Worm (Caenorhabditis elegans): ENCODE measurements around the gene T06C12.11.
"Not testable (repeated sequence)": the region's sequence is repeated elsewhere in the genome, so short reads cannot be mapped to it uniquely, and the experiment has no call there.

The T06C12.11 gene

ce11 chrV:15928325-15928724, 35.5 kb downstream of the T06C12.11 start, which contains the start of gene pzf-1:
pzf-1 (minus strand) TSS chrV:15928425.
- TF ChIP-seq ceh-19 (GFP tag; optimal IDR thresholded peaks at IDR 0.05) (no peak), F13H6.1 (tag; optimal IDR thresholded peaks at IDR 0.05) (no peak), unc-42 (tag; optimal IDR thresholded peaks at IDR 0.05) (no peak), hlh-8 (tag; optimal IDR thresholded peaks at IDR 0.05) (no peak), nfya-1 (tag; optimal IDR thresholded peaks at IDR 0.05) (no peak), C38D4.7 (GFP tag; optimal IDR thresholded peaks at IDR 0.05) (no peak), fkh-6 (tag; optimal IDR thresholded peaks at IDR 0.05) (no peak)

DNA sequence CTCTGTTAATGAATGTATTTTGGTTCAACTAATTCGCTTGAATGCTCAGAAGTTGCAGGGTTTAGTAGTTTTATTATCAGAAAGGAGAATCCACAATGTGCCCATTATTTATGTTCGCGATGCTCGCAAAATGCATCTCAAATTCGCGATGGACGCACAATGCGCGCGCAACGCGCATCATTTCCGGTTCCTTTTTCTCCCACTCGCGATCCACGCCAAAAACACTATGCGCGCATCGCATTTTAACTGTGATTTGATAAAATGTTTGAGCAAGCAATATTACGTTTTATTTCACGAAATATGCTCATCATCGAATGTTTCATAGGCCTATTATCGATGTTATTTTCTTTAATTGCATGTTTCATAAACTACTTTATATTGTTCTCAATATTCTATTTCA, 37.1 kb downstream of the T06C12.11 start, which contains the start of gene srbc-77:
TSS of gene srbc-77 (plus strand) at position 301 of the 400 bp plus-strand sequence.
- not testable (repeated sequence) for TF ChIP-seq Y22D7AL.16, zip-5, ahr-1 (tag; optimal IDR thresholded peaks at IDR 0.05)

- TF ChIP-seq ceh-34 (tag; optimal IDR thresholded peaks at IDR 0.05) (no peak), npax-4 (tag; optimal IDR thresholded peaks at IDR 0.05) (no peak), fax-1 (tag; optimal IDR thresholded peaks at IDR 0.05) (no peak), ceh-18 (tag; optimal IDR thresholded peaks at IDR 0.05) (no peak), hlh-6 (tag; optimal IDR thresholded peaks at IDR 0.05) (no peak), tbx-2 (tag; optimal IDR thresholded peaks at IDR 0.05) (no peak), sox-4 (tag; optimal IDR thresholded peaks at IDR 0.05) (no peak), ceh-45 (GFP tag; IDR thresholded peaks at IDR 0.05) (no peak), lim-6 (tag; optimal IDR thresholded peaks at IDR 0.05) (no peak), hlh-30 (tag; optimal IDR thresholded peaks at IDR 0.05; ENCODE audit: insufficient read depth) (no peak), ahr-1 (tag; optimal IDR thresholded peaks at IDR 0.05) (no peak), ref-2 (tag; optimal IDR thresholded peaks at IDR 0.05) (no peak), mec-3 (tag; optimal IDR thresholded peaks at IDR 0.05; ENCODE audit: borderline replicate concordance) (no peak), pqm-1 (tag; optimal IDR thresholded peaks at IDR 0.05) (no peak), pag-3 (tag; optimal IDR thresholded peaks at IDR 0.05; ENCODE audit: borderline replicate concordance) (no peak)
Observed at ce11 chrV:15932390-15932789, 39.6 kb downstream of the T06C12.11 start, which contains the start of gene srw-26. srw-26 (minus strand) TSS chrV:15932490.

DNA sequence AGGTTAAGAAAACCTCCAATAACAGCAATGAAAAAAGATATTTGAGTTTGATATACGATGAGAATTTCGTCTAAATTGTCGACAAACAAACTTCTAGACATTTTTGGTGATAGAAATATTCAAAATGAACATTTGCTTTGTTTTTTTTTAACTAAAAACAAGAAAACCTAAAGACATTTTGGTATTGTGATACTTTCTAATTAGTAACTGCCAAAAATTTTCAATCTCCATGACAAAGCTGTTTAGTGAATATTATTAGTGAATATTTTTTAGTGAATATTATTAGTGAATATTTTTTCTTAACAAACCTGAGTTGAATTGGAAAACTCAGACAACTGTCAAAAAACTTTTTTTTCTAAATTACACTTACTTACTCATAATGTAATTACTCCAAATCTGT, 47.5 kb downstream of the T06C12.11 start, which contains the start of gene srw-55:
TSS of gene srw-55 (minus strand) at position 101 of the 400 bp plus-strand sequence.
- TF ChIP-seq ceh-24 (tag; optimal IDR thresholded peaks at IDR 0.05) (no peak), eyg-1 (tag; optimal IDR thresholded peaks at IDR 0.05) (no peak), K09A11.1 (tag; optimal IDR thresholded peaks at IDR 0.05; ENCODE audit: insufficient read depth) (no peak), ceh-14 (tag; optimal IDR thresholded peaks at IDR 0.05) (no peak), syd-9 (tag; optimal IDR thresholded peaks at IDR 0.05) (no peak), ceh-19 (GFP tag; optimal IDR thresholded peaks at IDR 0.05) (no peak), ceh-2 (tag; optimal IDR thresholded peaks at IDR 0.05) (no peak), pha-4 (tag; optimal IDR thresholded peaks at IDR 0.05) (no peak), unc-55 (GFP tag; optimal IDR thresholded peaks at IDR 0.05) (no peak), ttx-3 (tag; optimal IDR thresholded peaks at IDR 0.05) (no peak), ceh-31 (tag; optimal IDR thresholded peaks at IDR 0.05) (no peak), elt-2 (tag; optimal IDR thresholded peaks at IDR 0.05) (no peak), ztf-16 (tag; optimal IDR thresholded peaks at IDR 0.05) (no peak), pax-1 (tag; optimal IDR thresholded peaks at IDR 0.05) (no peak), ceh-9 (tag; optimal IDR thresholded peaks at IDR 0.05) (no peak), ceh-34 (tag; optimal IDR thresholded peaks at IDR 0.05) (no peak), fkh-6 (tag; optimal IDR thresholded peaks at IDR 0.05) (no peak)

Measured in whole organism, late embryonic.